Worm (Caenorhabditis elegans) whole organism, L4 larva: ENCODE measurements around the gene tbx-38.

Source experiments
- F10B5.3 ChIP-seq: sonication (generic microtip); optimal IDR thresholded peaks from 2 replicates; lab custom pipeline; 2016; ENCODE audit warnings: mild to moderate bottlenecking, missing genetic modification characterization, missing compliant biosample characterization
- F37D6.2 ChIP-seq: sonication (generic microtip); optimal IDR thresholded peaks from 2 replicates; lab custom pipeline; 2016; ENCODE audit warnings: mild to moderate bottlenecking, missing genetic modification characterization, missing compliant biosample characterization
- Y48G9A.11 ChIP-seq: fragments of 200-800 bp; sonication (Bioruptor generic); IDR thresholded peaks from 2 replicates; pipeline ENCODE4 v1.3.6; 2022; ENCODE audit warnings: missing genetic modification reagents, missing genetic modification characterization, missing compliant biosample characterization
- Y75B8A.6 ChIP-seq: fragments of 200-800 bp; sonication (Bioruptor generic); IDR thresholded peaks from 2 replicates; pipeline ENCODE4 v1.3.6; 2022; ENCODE audit warnings: missing genetic modification reagents, missing genetic modification characterization, missing compliant biosample characterization
- ZK337.2 ChIP-seq: fragments of 200-800 bp; sonication (Bioruptor generic); IDR thresholded peaks from 2 replicates; pipeline ENCODE4 v1.3.6; 2022; ENCODE audit warnings: missing genetic modification reagents, missing genetic modification characterization, missing compliant biosample characterization
- aly-2 ChIP-seq: sonication (generic microtip); optimal IDR thresholded peaks from 2 replicates; lab custom pipeline; 2018; ENCODE audit warnings: missing biosample characterization, missing genetic modification characterization
- ceh-20 ChIP-seq: fragments of 200-800 bp; sonication (Bioruptor generic); IDR thresholded peaks from 2 replicates; pipeline ENCODE4 v1.3.6; 2022; ENCODE audit warnings: missing genetic modification reagents, missing genetic modification characterization, missing compliant biosample characterization
- ceh-44 ChIP-seq: fragments of 200-800 bp; sonication (Bioruptor generic); IDR thresholded peaks from 2 replicates; pipeline ENCODE4 v1.3.6; 2022; ENCODE audit warnings: missing genetic modification reagents, missing genetic modification characterization, missing compliant biosample characterization
- ceh-82 ChIP-seq: sonication (generic microtip); optimal IDR thresholded peaks from 2 replicates; lab custom pipeline; 2017; ENCODE audit warnings: missing biosample characterization, missing genetic modification characterization
- daf-16 ChIP-seq, 3 experiments: sonication (generic microtip); optimal IDR thresholded peaks; 2 replicates each; lab custom pipeline; 2016 to 2017; ENCODE audit warnings: missing genetic modification characterization in 3 of 3, missing genetic modification reagents in 3 of 3, mild to moderate bottlenecking in 2 of 3, missing compliant biosample characterization in 2 of 3, missing biosample characterization in 1 of 3, moderate library complexity in 1 of 3
- daf-19 ChIP-seq: fragments of 200-800 bp; sonication (Bioruptor generic); conservative IDR thresholded peaks from 2 replicates; pipeline ENCODE4 v1.3.6; 2022; ENCODE audit warnings: missing genetic modification characterization, missing compliant biosample characterization
- daf-8 ChIP-seq: fragments of 200-800 bp; sonication (Bioruptor generic); IDR thresholded peaks from 2 replicates; pipeline ENCODE4 v1.3.6; 2022; ENCODE audit warnings: missing genetic modification characterization, missing compliant biosample characterization
- dmd-6 ChIP-seq: fragments of 200-800 bp; sonication (Bioruptor generic); IDR thresholded peaks from 2 replicates; pipeline ENCODE4 v1.3.6; 2022; ENCODE audit warnings: missing genetic modification reagents, missing genetic modification characterization, missing compliant biosample characterization
- dmd-8 ChIP-seq: fragments of 200-800 bp; sonication (Bioruptor generic); IDR thresholded peaks from 2 replicates; pipeline ENCODE4 v1.3.6; 2022; ENCODE audit warnings: missing genetic modification characterization, missing compliant biosample characterization
- dpl-1 ChIP-seq: fragments of 150-350 bp; optimal IDR thresholded peaks from 2 replicates; lab custom pipeline; 2014; ENCODE audit warnings: missing biosample characterization, missing genetic modification reagents, missing genetic modification characterization
- duxl-1 ChIP-seq: sonication (generic microtip); optimal IDR thresholded peaks from 2 replicates; lab custom pipeline; 2016; ENCODE audit warnings: mild to moderate bottlenecking, missing genetic modification characterization, moderate library complexity, missing compliant biosample characterization; ENCODE audit not compliant: poor library complexity
- dve-1 ChIP-seq: sonication (generic microtip); optimal IDR thresholded peaks from 2 replicates; lab custom pipeline; 2017; ENCODE audit warnings: antibody characterized with exemption, mild to moderate bottlenecking, missing genetic modification characterization, missing compliant biosample characterization; ENCODE audit not compliant: insufficient read depth
- egl-27 ChIP-seq: sonication (generic microtip); optimal IDR thresholded peaks from 3 replicates; lab custom pipeline; 2017; ENCODE audit warnings: missing biosample characterization, missing genetic modification reagents, missing genetic modification characterization
- fos-1 ChIP-seq: fragments of 150-350 bp; optimal IDR thresholded peaks from 2 replicates; lab custom pipeline; 2014; ENCODE audit warnings: missing biosample characterization, missing genetic modification characterization
- gei-8 ChIP-seq: fragments of 200-800 bp; sonication (Bioruptor generic); optimal IDR thresholded peaks from 2 replicates; lab custom pipeline; 2018; ENCODE audit warnings: mild to moderate bottlenecking, missing genetic modification characterization, missing compliant biosample characterization
- hif-1 ChIP-seq, 2 experiments: sonication (generic microtip); optimal IDR thresholded peaks; 2 replicates each; lab custom pipeline; 2016 to 2017; ENCODE audit warnings: missing compliant biosample characterization in 2 of 2, missing genetic modification characterization in 2 of 2, missing genetic modification reagents in 2 of 2, missing genotype in 2 of 2, mild to moderate bottlenecking in 1 of 2
- hlh-11 ChIP-seq: fragments of 200-800 bp; sonication (Bioruptor generic); optimal IDR thresholded peaks from 2 replicates; lab custom pipeline; 2018; ENCODE audit warnings: mild to moderate bottlenecking, missing genetic modification characterization, missing compliant biosample characterization
- jun-1 ChIP-seq: fragments of 150-350 bp; optimal IDR thresholded peaks from 2 replicates; lab custom pipeline; 2014; ENCODE audit warnings: missing biosample characterization, missing genetic modification reagents, missing genetic modification characterization
- lin-1 ChIP-seq: fragments of 200-800 bp; sonication (Bioruptor generic); IDR thresholded peaks from 2 replicates; pipeline ENCODE4 v1.3.6; 2022; ENCODE audit warnings: missing genetic modification reagents, missing genetic modification characterization, missing compliant biosample characterization
- lin-13 ChIP-seq: fragments of 150-350 bp; optimal IDR thresholded peaks from 2 replicates; lab custom pipeline; 2014; ENCODE audit warnings: missing biosample characterization, missing genetic modification reagents, missing genetic modification characterization
- lin-38 ChIP-seq: fragments of 200-800 bp; sonication (Bioruptor generic); IDR thresholded peaks from 2 replicates; pipeline ENCODE4 v1.3.6; 2022; ENCODE audit warnings: missing genetic modification reagents, missing genetic modification characterization, missing compliant biosample characterization
- lin-39 ChIP-seq: fragments of 150-350 bp; optimal IDR thresholded peaks from 2 replicates; lab custom pipeline; 2014; ENCODE audit warnings: missing biosample characterization, missing genetic modification reagents, missing genetic modification characterization
- madf-9 ChIP-seq: fragments of 200-800 bp; sonication (Bioruptor generic); conservative IDR thresholded peaks from 2 replicates; pipeline ENCODE4 v1.3.6; 2022; ENCODE audit warnings: missing genetic modification reagents, missing genetic modification characterization, missing compliant biosample characterization
- mdt-29 ChIP-seq: fragments of 200-800 bp; sonication (Bioruptor generic); IDR thresholded peaks from 2 replicates; pipeline ENCODE4 v1.3.6; 2022; ENCODE audit warnings: missing genetic modification reagents, missing genetic modification characterization, missing compliant biosample characterization
- mep-1 ChIP-seq: fragments of 150-350 bp; sonication (generic microtip); optimal IDR thresholded peaks from 3 replicates; lab custom pipeline; 2014; ENCODE audit warnings: missing biosample characterization, missing genetic modification characterization
- nhr-10 ChIP-seq: fragments of 150-350 bp; optimal IDR thresholded peaks from 2 replicates; lab custom pipeline; 2014; ENCODE audit warnings: missing biosample characterization, missing genetic modification characterization
- nhr-11 ChIP-seq: fragments of 150-350 bp; optimal IDR thresholded peaks from 2 replicates; lab custom pipeline; 2014; ENCODE audit warnings: missing biosample characterization, missing genetic modification characterization
- nhr-237 ChIP-seq: sonication (generic microtip); optimal IDR thresholded peaks from 2 replicates; lab custom pipeline; 2017; ENCODE audit warnings: missing biosample characterization, missing genetic modification characterization
- nhr-25 ChIP-seq: sonication (generic microtip); optimal IDR thresholded peaks from 2 replicates; lab custom pipeline; 2017; ENCODE audit warnings: missing genetic modification characterization, mild to moderate bottlenecking, missing compliant biosample characterization, antibody characterized with exemption, moderate library complexity, borderline replicate concordance; ENCODE audit not compliant: insufficient read depth
- nhr-28 ChIP-seq: fragments of 150-350 bp; optimal IDR thresholded peaks from 2 replicates; lab custom pipeline; 2014; ENCODE audit warnings: missing biosample characterization, missing genetic modification characterization
- nhr-42 ChIP-seq: fragments of 200-800 bp; sonication (Bioruptor generic); IDR thresholded peaks from 2 replicates; pipeline ENCODE4 v1.3.6; 2022; ENCODE audit warnings: missing genetic modification characterization, missing compliant biosample characterization
- nhr-6 ChIP-seq: fragments of 150-350 bp; optimal IDR thresholded peaks from 2 replicates; lab custom pipeline; 2014; ENCODE audit warnings: missing biosample characterization, missing genetic modification characterization
- nhr-76 ChIP-seq: fragments of 150-350 bp; optimal IDR thresholded peaks from 2 replicates; lab custom pipeline; 2014; ENCODE audit warnings: missing biosample characterization, missing genetic modification characterization
- pha-4 ChIP-seq, 2 experiments: fragments of 150-350 bp in 1 of 2; fragments of 200-800 bp in 1 of 2; sonication (Bioruptor generic) in 1 of 2; IDR thresholded peaks in 1 of 2; optimal IDR thresholded peaks in 1 of 2; 2 replicates each; pipeline versions ENCODE4 v1.3.6 to Lab custom; 2014 to 2022; ENCODE audit warnings: missing genetic modification characterization in 2 of 2, missing genetic modification reagents in 2 of 2, missing biosample characterization in 1 of 2, missing compliant biosample characterization in 1 of 2
- php-3 ChIP-seq: fragments of 200-800 bp; sonication (Bioruptor generic); IDR thresholded peaks from 2 replicates; pipeline ENCODE4 v1.3.6; 2022; ENCODE audit warnings: missing genetic modification reagents, missing genetic modification characterization, missing compliant biosample characterization
- pqm-1 ChIP-seq: sonication (generic microtip); optimal IDR thresholded peaks from 2 replicates; lab custom pipeline; 2017; ENCODE audit warnings: missing biosample characterization, missing genetic modification characterization
- rbr-2 ChIP-seq: sonication (generic microtip); optimal IDR thresholded peaks from 2 replicates; lab custom pipeline; 2016; ENCODE audit warnings: missing genotype, missing genetic modification characterization, missing compliant biosample characterization
- set-16 ChIP-seq: fragments of 200-800 bp; sonication (Bioruptor generic); IDR thresholded peaks from 2 replicates; pipeline ENCODE4 v1.3.6; 2022; ENCODE audit warnings: missing genetic modification reagents, missing genetic modification characterization, missing compliant biosample characterization
- snpc-4 ChIP-seq: fragments of 150-350 bp; optimal IDR thresholded peaks from 2 replicates; lab custom pipeline; 2014; ENCODE audit warnings: missing biosample characterization, missing genetic modification characterization
- spr-1 ChIP-seq: sonication (generic microtip); optimal IDR thresholded peaks from 2 replicates; lab custom pipeline; 2016; ENCODE audit warnings: mild to moderate bottlenecking, missing genetic modification characterization, missing compliant biosample characterization
- tra-1 ChIP-seq: fragments of 200-800 bp; sonication (Bioruptor generic); IDR thresholded peaks from 2 replicates; pipeline ENCODE4 v1.3.6; 2022; ENCODE audit warnings: missing genetic modification reagents, missing genetic modification characterization, missing compliant biosample characterization
- unc-130 ChIP-seq: sonication (generic microtip); optimal IDR thresholded peaks from 2 replicates; lab custom pipeline; 2016; ENCODE audit warnings: missing genetic modification reagents, missing genetic modification characterization, missing compliant biosample characterization
- zag-1 ChIP-seq: fragments of 150-350 bp; optimal IDR thresholded peaks from 2 replicates; lab custom pipeline; 2014; ENCODE audit warnings: missing biosample characterization, missing genetic modification characterization
- zfp-3 ChIP-seq: fragments of 200-800 bp; sonication (Bioruptor generic); conservative IDR thresholded peaks from 2 replicates; pipeline ENCODE4 v1.3.6; 2022; ENCODE audit warnings: missing genetic modification reagents, missing genetic modification characterization, missing compliant biosample characterization

The tbx-38 gene

DNA sequence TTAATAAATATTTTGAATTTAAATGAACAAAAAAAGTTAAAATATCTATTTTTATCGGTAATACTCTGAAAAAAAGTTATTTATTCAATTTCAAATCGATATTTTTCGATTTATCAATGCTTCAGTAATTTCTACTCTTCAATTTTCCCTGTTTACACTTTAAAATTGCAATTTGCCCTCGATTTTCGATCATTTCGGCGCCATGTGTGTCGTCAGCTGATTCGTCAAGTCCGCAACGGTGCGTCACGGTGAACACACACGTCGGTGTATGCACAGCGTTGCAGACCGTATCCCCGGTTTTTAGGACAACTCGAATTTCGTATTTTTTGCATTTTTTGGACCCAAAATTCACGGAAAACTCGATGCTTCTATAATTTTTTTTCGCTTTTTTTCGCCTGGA is 37.4 kb upstream of the tbx-38 start, which contains the start of gene C18D11.3 (continued):
- no peak for TF ChIP-seq gei-8 (GFP tag; lab: Kevin White, UChicago)
- TF ChIP-seq fos-1 (tag; lab: Kevin White, UChicago) = no peak
- TF ChIP-seq zag-1 = no peak
- TF ChIP-seq lin-38 (GFP tag; lab: Robert Waterston, UW) = peak; percentile 83
- 0 out of 2 replicates have a peak, but pooled peaks have one; percentile 19 for TF ChIP-seq nhr-42 (GFP tag; lab: Robert Waterston, UW)
- peak; percentile 83 for TF ChIP-seq nhr-11 (tag; lab: Kevin White, UChicago)
- TF ChIP-seq aly-2 (tag; lab: Kevin White, UChicago) = no peak
- peak; percentile 99 for TF ChIP-seq hlh-11 (tag; lab: Kevin White, UChicago)
- peak; percentile 55; the same call in 1 of the 2 replicates for TF ChIP-seq tra-1 (GFP tag; lab: Robert Waterston, UW)
- TF ChIP-seq duxl-1 (tag; lab: Kevin White, UChicago) = no peak
- peak; percentile 13; the same call in 1 of the 2 replicates for TF ChIP-seq pha-4 (GFP tag; IDR thresholded peaks at IDR 0.05; lab: Robert Waterston, UW)
- peak; percentile 21 for TF ChIP-seq pha-4 (tag; optimal IDR thresholded peaks at IDR 0.05; lab: Kevin White, UChicago)
- no peak for TF ChIP-seq lin-39 (tag; lab: Kevin White, UChicago)
- no peak for TF ChIP-seq egl-27 (tag; lab: Kevin White, UChicago)
- peak; percentile 25 for TF ChIP-seq F37D6.2 (tag; lab: Kevin White, UChicago)
- TF ChIP-seq nhr-237 (tag; lab: Kevin White, UChicago) = no peak
- no peak for TF ChIP-seq ceh-82 (tag; lab: Kevin White, UChicago)
- TF ChIP-seq mdt-29 = no peak
- TF ChIP-seq dpl-1 (GFP tag; lab: Kevin White, UChicago) = peak; percentile 77
- TF ChIP-seq pqm-1 (tag; lab: Kevin White, UChicago) = no peak
- no peak for TF ChIP-seq ceh-44 (GFP tag; lab: Robert Waterston, UW)
- TF ChIP-seq nhr-25 (tag; lab: Kevin White, UChicago) = peak; percentile 15
- no peak for TF ChIP-seq Y75B8A.6 (GFP tag; lab: Robert Waterston, UW)
- TF ChIP-seq set-16 = no peak
- TF ChIP-seq madf-9 = peak; percentile 55; the same call in 1 of the 2 replicates
- peak; percentile 35 for TF ChIP-seq nhr-6 (tag; lab: Kevin White, UChicago)
- no peak for TF ChIP-seq Y48G9A.11
- TF ChIP-seq rbr-2 = peak; percentile 74
- TF ChIP-seq nhr-76 = no peak
- peak; percentile 87 for TF ChIP-seq dmd-6
- no peak for TF ChIP-seq spr-1 (tag; lab: Kevin White, UChicago)
- TF ChIP-seq mep-1 (tag; lab: Kevin White, UChicago) = peak; percentile 90

DNA sequence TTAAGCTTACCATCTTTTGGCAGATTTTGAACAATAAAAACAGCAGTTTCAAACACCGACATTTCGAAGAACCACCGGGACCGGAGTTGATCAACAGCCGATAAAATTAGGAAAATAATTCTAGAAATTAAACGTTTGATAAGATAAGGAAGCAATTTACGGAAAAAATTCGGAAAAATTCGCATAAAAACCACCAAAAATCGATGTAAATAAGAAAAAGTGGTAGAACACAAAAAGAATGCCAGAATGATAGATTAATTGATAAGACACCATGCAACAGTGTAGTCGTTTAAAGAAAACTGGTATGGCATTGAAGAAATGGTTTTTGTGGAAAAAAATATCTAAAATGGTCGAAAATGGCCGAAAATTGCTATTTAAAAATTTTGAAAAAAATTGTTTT is 36.5 kb upstream of the tbx-38 start, which contains the start of gene maa-1:
maa-1 (minus strand) TSS at position 120 of the 400 bp plus-strand sequence.
- no peak for TF ChIP-seq F10B5.3 (tag; lab: Kevin White, UChicago)
- TF ChIP-seq dve-1 (tag; lab: Kevin White, UChicago) = peak; percentile 74
- no peak for TF ChIP-seq ceh-44 (GFP tag; lab: Robert Waterston, UW)
- no peak for TF ChIP-seq snpc-4 (tag; lab: Kevin White, UChicago)
- TF ChIP-seq ZK337.2 = no peak
- no peak for TF ChIP-seq daf-16 (GFP tag; optimal IDR thresholded peaks at IDR 0.05; lab: Kevin White, UChicago)
- peak; percentile 97 for TF ChIP-seq daf-16 (tag; optimal IDR thresholded peaks at IDR 0.05; lab: Kevin White, UChicago)
- TF ChIP-seq lin-13 = no peak
- no peak for TF ChIP-seq F37D6.2 (tag; lab: Kevin White, UChicago)
- no peak for TF ChIP-seq daf-19 (GFP tag; lab: Robert Waterston, UW)
- no peak for TF ChIP-seq nhr-10 (tag; lab: Kevin White, UChicago)
- TF ChIP-seq hif-1 (tag; optimal IDR thresholded peaks at IDR 0.05; lab: Kevin White, UChicago) = no peak
- TF ChIP-seq set-16 = no peak
- TF ChIP-seq mdt-29 = no peak
- no peak for TF ChIP-seq rbr-2
- no peak for TF ChIP-seq mep-1 (tag; lab: Kevin White, UChicago)
- TF ChIP-seq madf-9 = no peak
- TF ChIP-seq hlh-11 (tag; lab: Kevin White, UChicago) = peak; percentile 64
- peak; percentile 78 for TF ChIP-seq nhr-28
- no peak for TF ChIP-seq daf-8
- 0 out of 2 replicates have a peak, but pooled peaks have one; percentile 56 for TF ChIP-seq php-3
- no peak for TF ChIP-seq jun-1 (tag; lab: Kevin White, UChicago)
- TF ChIP-seq ceh-20 (GFP tag; lab: Robert Waterston, UW) = no peak
- no peak for TF ChIP-seq unc-130 (GFP tag; lab: Kevin White, UChicago)
- TF ChIP-seq dmd-8 (GFP tag; lab: Robert Waterston, UW) = no peak
- TF ChIP-seq pqm-1 (tag; lab: Kevin White, UChicago) = peak; percentile 39
- no peak for TF ChIP-seq zfp-3
- no peak for TF ChIP-seq lin-1 (GFP tag; lab: Robert Waterston, UW)
